Worm (Caenorhabditis elegans): ENCODE data around the gene clec-72.

DNA sequence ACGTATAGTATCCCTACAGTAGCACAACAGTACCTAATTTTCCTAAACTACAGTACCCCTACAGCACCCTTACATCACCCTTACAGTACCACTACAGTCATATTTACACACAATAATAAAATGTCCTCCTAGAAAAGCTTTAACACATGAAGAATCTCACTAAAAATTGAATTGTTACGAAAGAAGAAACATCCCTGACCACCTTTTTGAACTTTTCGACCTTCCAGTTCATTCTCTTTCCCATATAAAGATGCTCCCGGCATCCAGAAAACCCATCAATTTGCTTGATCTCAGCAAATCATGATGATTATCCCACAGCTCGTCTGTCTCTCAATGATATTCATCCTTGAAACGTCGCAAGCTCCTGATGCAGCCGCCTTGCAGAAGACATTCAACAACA lies 40.0 kb upstream of the clec-72 start, which contains the start of gene F56D6.21:
- TF ChIP-seq elt-2 (tag; optimal IDR thresholded peaks at IDR 0.05) (no peak), pqm-1 (tag; optimal IDR thresholded peaks at IDR 0.05) (no peak), mec-3 (tag; optimal IDR thresholded peaks at IDR 0.05; ENCODE audit: borderline replicate concordance) (no peak), fkh-10 (GFP tag; optimal IDR thresholded peaks at IDR 0.05) (no peak), ceh-31 (tag; optimal IDR thresholded peaks at IDR 0.05) (no peak), ceh-19 (GFP tag; optimal IDR thresholded peaks at IDR 0.05) (no peak), ahr-1 (tag; optimal IDR thresholded peaks at IDR 0.05) (no peak)

Data from whole organism, late embryonic.